Worm (Caenorhabditis elegans) whole organism, mixed stage, embryonic: Measurements from ENCODE around the gene slc-46A.

Experiments used
- M03D4.4 ChIP-seq: sonication (generic microtip); optimal IDR thresholded peaks from 2 replicates; lab custom pipeline; 2017; ENCODE audit warnings: mild to moderate bottlenecking, missing genetic modification characterization, missing compliant biosample characterization
- bed-3 ChIP-seq: fragments of 200-800 bp; sonication (Bioruptor generic); optimal IDR thresholded peaks from 3 replicates; lab custom pipeline; 2018; ENCODE audit warnings: mild to moderate bottlenecking, missing genetic modification characterization, moderate library complexity, missing compliant biosample characterization
- blmp-1 ChIP-seq: fragments of 150-350 bp; optimal IDR thresholded peaks from 2 replicates; lab custom pipeline; 2014; ENCODE audit warnings: missing biosample characterization, missing genetic modification characterization
- ceh-39 ChIP-seq: fragments of 150-350 bp; optimal IDR thresholded peaks from 2 replicates; lab custom pipeline; 2014; ENCODE audit warnings: missing biosample characterization, missing genetic modification characterization
- ceh-43 ChIP-seq: fragments of 200-800 bp; sonication (Bioruptor generic); optimal IDR thresholded peaks from 2 replicates; lab custom pipeline; 2018; ENCODE audit warnings: mild to moderate bottlenecking, missing genetic modification characterization, moderate library complexity, missing compliant biosample characterization
- ceh-83 ChIP-seq: fragments of 200-800 bp; sonication (Bioruptor generic); optimal IDR thresholded peaks from 2 replicates; lab custom pipeline; 2018; ENCODE audit warnings: mild to moderate bottlenecking, missing genetic modification characterization, missing compliant biosample characterization
- ces-1 ChIP-seq: fragments of 150-350 bp; optimal IDR thresholded peaks from 2 replicates; lab custom pipeline; 2014; ENCODE audit warnings: missing biosample characterization, missing genetic modification reagents, missing genetic modification characterization
- cnd-1 ChIP-seq: fragments of 200-800 bp; sonication (Bioruptor generic); optimal IDR thresholded peaks from 2 replicates; lab custom pipeline; 2018; ENCODE audit warnings: mild to moderate bottlenecking, missing genetic modification characterization, missing compliant biosample characterization
- drap-1 ChIP-seq: fragments of 200-800 bp; sonication (Bioruptor generic); optimal IDR thresholded peaks from 3 replicates; lab custom pipeline; 2018; ENCODE audit warnings: mild to moderate bottlenecking, missing genetic modification characterization, missing compliant biosample characterization
- elt-1 ChIP-seq: sonication (generic microtip); optimal IDR thresholded peaks from 2 replicates; lab custom pipeline; 2017; ENCODE audit warnings: missing genetic modification characterization, mild to moderate bottlenecking, missing compliant biosample characterization, antibody characterized with exemption, moderate library complexity, borderline replicate concordance; ENCODE audit not compliant: insufficient read depth
- flh-1 ChIP-seq: fragments of 200-800 bp; sonication (Bioruptor generic); optimal IDR thresholded peaks from 2 replicates; lab custom pipeline; 2018; ENCODE audit warnings: mild to moderate bottlenecking, missing genetic modification characterization, moderate library complexity, missing compliant biosample characterization
- ham-2 ChIP-seq: fragments of 200-800 bp; sonication (Bioruptor generic); optimal IDR thresholded peaks from 2 replicates; lab custom pipeline; 2018; ENCODE audit warnings: mild to moderate bottlenecking, missing genetic modification characterization, missing compliant biosample characterization
- hlh-1 ChIP-seq: fragments of 150-350 bp; optimal IDR thresholded peaks from 2 replicates; lab custom pipeline; 2014; ENCODE audit warnings: missing biosample characterization, missing genetic modification reagents, missing genetic modification characterization
- lin-13 ChIP-seq: fragments of 150-350 bp; optimal IDR thresholded peaks from 2 replicates; lab custom pipeline; 2014; ENCODE audit warnings: missing biosample characterization, missing genetic modification characterization
- lin-32 ChIP-seq: fragments of 200-800 bp; sonication (Bioruptor generic); optimal IDR thresholded peaks from 2 replicates; lab custom pipeline; 2018; ENCODE audit warnings: mild to moderate bottlenecking, missing genetic modification characterization, missing compliant biosample characterization
- lsy-2 ChIP-seq: fragments of 150-350 bp; optimal IDR thresholded peaks from 2 replicates; lab custom pipeline; 2014; ENCODE audit warnings: missing biosample characterization, missing genetic modification characterization
- mab-5 ChIP-seq: fragments of 150-350 bp; optimal IDR thresholded peaks from 2 replicates; lab custom pipeline; 2014; ENCODE audit warnings: missing biosample characterization, missing genetic modification characterization
- mep-1 ChIP-seq: fragments of 150-350 bp; optimal IDR thresholded peaks from 2 replicates; lab custom pipeline; 2017; ENCODE audit warnings: missing biosample characterization, missing genetic modification reagents, missing genetic modification characterization, inconsistent platforms
- mls-2 ChIP-seq: sonication (generic microtip); optimal IDR thresholded peaks from 2 replicates; lab custom pipeline; 2016; ENCODE audit warnings: mild to moderate bottlenecking, missing genetic modification characterization, moderate library complexity, missing compliant biosample characterization
- nhr-12 ChIP-seq: fragments of 150-350 bp; optimal IDR thresholded peaks from 2 replicates; lab custom pipeline; 2014; ENCODE audit warnings: missing biosample characterization, missing genetic modification characterization
- nhr-2 ChIP-seq: fragments of 150-350 bp; optimal IDR thresholded peaks from 2 replicates; lab custom pipeline; 2014; ENCODE audit warnings: missing biosample characterization, missing genetic modification characterization
- nhr-237 ChIP-seq: fragments of 150-350 bp; optimal IDR thresholded peaks from 2 replicates; lab custom pipeline; 2014; ENCODE audit warnings: missing biosample characterization, missing genetic modification characterization
- nhr-76 ChIP-seq: sonication (generic microtip); optimal IDR thresholded peaks from 2 replicates; lab custom pipeline; 2017; ENCODE audit warnings: missing biosample characterization, missing genetic modification characterization
- sem-2 ChIP-seq: fragments of 200-800 bp; sonication (Bioruptor generic); optimal IDR thresholded peaks from 2 replicates; lab custom pipeline; 2018; ENCODE audit warnings: mild to moderate bottlenecking, missing genetic modification characterization, missing compliant biosample characterization
- snpc-4 ChIP-seq: fragments of 150-350 bp; optimal IDR thresholded peaks from 2 replicates; lab custom pipeline; 2014; ENCODE audit warnings: missing biosample characterization, missing genetic modification characterization
- sptf-1 ChIP-seq: sonication (generic microtip); optimal IDR thresholded peaks from 2 replicates; lab custom pipeline; 2017; ENCODE audit warnings: mild to moderate bottlenecking, missing genetic modification characterization, moderate library complexity, missing compliant biosample characterization
- tbx-8 ChIP-seq: fragments of 200-800 bp; sonication (Bioruptor generic); optimal IDR thresholded peaks from 2 replicates; lab custom pipeline; 2018; ENCODE audit warnings: mild to moderate bottlenecking, missing genetic modification characterization, moderate library complexity, missing compliant biosample characterization
- unc-120 ChIP-seq: sonication (generic microtip); optimal IDR thresholded peaks from 2 replicates; lab custom pipeline; 2017; ENCODE audit warnings: missing genetic modification characterization, missing compliant biosample characterization; ENCODE audit not compliant: poor library complexity, severe bottlenecking
- unc-62 ChIP-seq: fragments of 150-350 bp; optimal IDR thresholded peaks from 2 replicates; lab custom pipeline; 2014; ENCODE audit warnings: missing biosample characterization, missing genetic modification reagents, missing genetic modification characterization
- zip-8 ChIP-seq: fragments of 150-350 bp; optimal IDR thresholded peaks from 2 replicates; lab custom pipeline; 2014; ENCODE audit warnings: missing biosample characterization, missing genetic modification characterization
- ztf-11 ChIP-seq: fragments of 150-350 bp; optimal IDR thresholded peaks from 2 replicates; lab custom pipeline; 2014; ENCODE audit warnings: missing biosample characterization, missing genetic modification characterization

The slc-46A gene

ce11 chrIV:5333484-5333883 lies 14.4 kb downstream of the slc-46A start:
- TF ChIP-seq nhr-76 (tag; lab: Kevin White, UChicago): no peak
- no peak for TF ChIP-seq snpc-4 (tag; lab: Kevin White, UChicago)
- TF ChIP-seq ceh-83: no peak
- no peak for TF ChIP-seq lin-32
- TF ChIP-seq sptf-1 (tag; lab: Kevin White, UChicago): no peak
- TF ChIP-seq drap-1 (GFP tag; lab: Kevin White, UChicago): no peak
- no peak for TF ChIP-seq cnd-1 (tag; lab: Kevin White, UChicago)
- no peak for TF ChIP-seq ham-2
- no peak for TF ChIP-seq mab-5 (tag; lab: Kevin White, UChicago)
- no peak for TF ChIP-seq flh-1 (GFP tag; lab: Kevin White, UChicago)
- no peak for TF ChIP-seq blmp-1
- TF ChIP-seq ces-1 (GFP tag; lab: Kevin White, UChicago): no peak
- no peak for TF ChIP-seq tbx-8
- no peak for TF ChIP-seq nhr-237
- no peak for TF ChIP-seq ceh-43 (GFP tag; lab: Kevin White, UChicago)
- TF ChIP-seq unc-62: no peak
- TF ChIP-seq, all 35 proteins: peak for 0

- no peak for TF ChIP-seq ztf-11 (tag; lab: Kevin White, UChicago)
- TF ChIP-seq bed-3 (GFP tag; lab: Kevin White, UChicago): peak; percentile 66
- no peak for TF ChIP-seq nhr-76 (tag; lab: Kevin White, UChicago)
- TF ChIP-seq lin-13: no peak
- TF ChIP-seq ceh-43 (GFP tag; lab: Kevin White, UChicago): peak; percentile 44
- TF ChIP-seq elt-1 (tag; lab: Kevin White, UChicago): no peak
- no peak for TF ChIP-seq ham-2
- TF ChIP-seq ceh-83: peak; percentile 45
- TF ChIP-seq nhr-12 (tag; lab: Kevin White, UChicago): peak; percentile 12
- no peak for TF ChIP-seq nhr-2 (tag; lab: Kevin White, UChicago)
- TF ChIP-seq sem-2 (GFP tag; lab: Kevin White, UChicago): no peak
- TF ChIP-seq flh-1 (GFP tag; lab: Kevin White, UChicago): no peak
- TF ChIP-seq unc-120: no peak
- TF ChIP-seq M03D4.4 (tag; lab: Kevin White, UChicago): no peak
- TF ChIP-seq lin-32: no peak
- TF ChIP-seq ces-1 (GFP tag; lab: Kevin White, UChicago): no peak
- TF ChIP-seq mep-1 (tag; lab: Kevin White, UChicago): peak; percentile 20
- no peak for TF ChIP-seq hlh-1 (tag; lab: Kevin White, UChicago)
- no peak for TF ChIP-seq snpc-4 (tag; lab: Kevin White, UChicago)
- peak; percentile 12 for TF ChIP-seq lsy-2
These were observed 15.5 kb downstream of the slc-46A start for ce11 chrIV:5334518-5334917.

- no peak for TF ChIP-seq nhr-237
- no peak for TF ChIP-seq mls-2 (tag; lab: Kevin White, UChicago)
- TF ChIP-seq nhr-76 (tag; lab: Kevin White, UChicago): no peak
- TF ChIP-seq sem-2 (GFP tag; lab: Kevin White, UChicago): no peak
- TF ChIP-seq lin-32: no peak
- TF ChIP-seq elt-1 (tag; lab: Kevin White, UChicago): no peak
- TF ChIP-seq cnd-1 (tag; lab: Kevin White, UChicago): no peak
- TF ChIP-seq, all 35 proteins: peak for 0
These were observed 18.6 kb downstream of the slc-46A start for ce11 chrIV:5337649-5338048.

ce11 chrIV:5339255-5339654 lies 20.2 kb downstream of the slc-46A start, which contains the start of gene Y4C6B.2:
TSS of gene Y4C6B.2 (plus strand) at chrIV:5339574.
- TF ChIP-seq ceh-39 (tag; lab: Kevin White, UChicago): no peak
- TF ChIP-seq nhr-76 (tag; lab: Kevin White, UChicago): no peak
- TF ChIP-seq ces-1 (GFP tag; lab: Kevin White, UChicago): no peak
- TF ChIP-seq unc-120: no peak
- TF ChIP-seq zip-8: no peak
- TF ChIP-seq, all 35 proteins: peak for 0

ce11 chrIV:5344168-5344567 lies 25.1 kb downstream of the slc-46A start:
- TF ChIP-seq ceh-83: no peak
- no peak for TF ChIP-seq M03D4.4 (tag; lab: Kevin White, UChicago)
- TF ChIP-seq unc-120: no peak
- no peak for TF ChIP-seq flh-1 (GFP tag; lab: Kevin White, UChicago)
- no peak for TF ChIP-seq cnd-1 (tag; lab: Kevin White, UChicago)
- TF ChIP-seq nhr-76 (tag; lab: Kevin White, UChicago): no peak
- no peak for TF ChIP-seq ceh-39 (tag; lab: Kevin White, UChicago)
- TF ChIP-seq ceh-43 (GFP tag; lab: Kevin White, UChicago): no peak
- TF ChIP-seq lin-13: no peak
- no peak for TF ChIP-seq unc-62
- TF ChIP-seq zip-8: no peak
- TF ChIP-seq bed-3 (GFP tag; lab: Kevin White, UChicago): no peak
- no peak for TF ChIP-seq sptf-1 (tag; lab: Kevin White, UChicago)
- no peak for TF ChIP-seq lsy-2
- TF ChIP-seq mab-5 (tag; lab: Kevin White, UChicago): no peak
- TF ChIP-seq hlh-1 (tag; lab: Kevin White, UChicago): no peak
- no peak for TF ChIP-seq nhr-2 (tag; lab: Kevin White, UChicago)
- TF ChIP-seq tbx-8: no peak
- no peak for TF ChIP-seq sem-2 (GFP tag; lab: Kevin White, UChicago)
